Worm (Caenorhabditis elegans) whole organism, L4/young adult: ENCODE data around the gene sbsp-1.

Experiments used
- W03F9.2 ChIP-seq: fragments of 150-350 bp; optimal IDR thresholded peaks from 2 replicates; lab custom pipeline; 2014; ENCODE audit warnings: missing biosample characterization, missing genetic modification characterization
- dao-5 ChIP-seq: sonication (generic microtip); optimal IDR thresholded peaks from 2 replicates; lab custom pipeline; 2016; ENCODE audit warnings: missing genotype, missing genetic modification characterization, moderate library complexity, missing compliant biosample characterization
- him-1 ChIP-seq: sonication (generic microtip); optimal IDR thresholded peaks from 2 replicates; lab custom pipeline; 2016; ENCODE audit warnings: missing genotype, missing genetic modification reagents, missing genetic modification characterization, missing compliant biosample characterization

DNA sequence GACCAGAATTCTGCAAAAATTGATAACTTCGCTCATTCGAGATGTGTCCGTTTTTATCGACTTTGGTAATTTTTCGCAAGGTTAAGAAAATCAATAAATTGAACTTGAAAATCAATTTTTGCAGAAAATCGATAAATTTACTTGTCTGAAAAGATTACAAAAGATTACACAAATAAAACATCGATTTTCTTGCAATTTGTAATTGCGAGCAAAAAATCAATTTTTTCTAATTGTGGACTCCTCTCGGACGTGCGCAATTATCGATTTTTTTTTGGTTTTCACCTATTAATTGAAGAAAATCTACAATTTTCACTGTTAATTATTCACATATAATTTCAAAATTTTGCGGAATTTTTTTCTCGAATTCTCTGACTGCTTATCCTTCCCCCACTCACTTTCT, 41.5 kb upstream of the sbsp-1 start:
- no peak for TF ChIP-seq W03F9.2 (tag; lab: Kevin White, UChicago)
- TF ChIP-seq him-1 = no peak
- TF ChIP-seq dao-5 (tag; lab: Kevin White, UChicago) = no peak
